Worm (Caenorhabditis elegans) whole organism, L4 larva: ENCODE measurements around the gene Y43C5A.2.

Source experiments
- F10B5.3 ChIP-seq: sonication (generic microtip); optimal IDR thresholded peaks from 2 replicates; lab custom pipeline; 2016; ENCODE audit warnings: mild to moderate bottlenecking, missing genetic modification characterization, missing compliant biosample characterization
- F26F4.8 ChIP-seq: fragments of 200-800 bp; sonication (Bioruptor generic); conservative IDR thresholded peaks from 2 replicates; pipeline ENCODE4 v1.3.6; 2022; ENCODE audit warnings: missing genetic modification characterization, missing compliant biosample characterization
- F49E8.2 ChIP-seq: sonication (generic microtip); optimal IDR thresholded peaks from 2 replicates; lab custom pipeline; 2016; ENCODE audit warnings: missing compliant biosample characterization, mild to moderate bottlenecking, missing genetic modification characterization, borderline replicate concordance
- R02D3.7 ChIP-seq: fragments of 150-350 bp; sonication (generic microtip); optimal IDR thresholded peaks from 3 replicates; lab custom pipeline; 2014; ENCODE audit warnings: missing biosample characterization, missing genetic modification characterization
- Y5F2A.4 ChIP-seq: fragments of 200-800 bp; sonication (Bioruptor generic); optimal IDR thresholded peaks from 2 replicates; lab custom pipeline; 2018; ENCODE audit warnings: mild to moderate bottlenecking, missing genetic modification characterization, missing compliant biosample characterization
- Y75B8A.6 ChIP-seq: fragments of 200-800 bp; sonication (Bioruptor generic); IDR thresholded peaks from 2 replicates; pipeline ENCODE4 v1.3.6; 2022; ENCODE audit warnings: missing genetic modification reagents, missing genetic modification characterization, missing compliant biosample characterization
- ZK546.5 ChIP-seq, 2 experiments: sonication (generic microtip); optimal IDR thresholded peaks; 2 replicates each; lab custom pipeline; 2017; ENCODE audit warnings: missing biosample characterization in 2 of 2, missing genetic modification characterization in 2 of 2
- aha-1 ChIP-seq: fragments of 150-350 bp; peaks from one replicate; lab custom pipeline; 2014; ENCODE audit warnings: missing biosample characterization, missing genetic modification characterization
- aly-2 ChIP-seq: sonication (generic microtip); optimal IDR thresholded peaks from 2 replicates; lab custom pipeline; 2018; ENCODE audit warnings: missing biosample characterization, missing genetic modification characterization
- ceh-20 ChIP-seq: fragments of 200-800 bp; sonication (Bioruptor generic); IDR thresholded peaks from 2 replicates; pipeline ENCODE4 v1.3.6; 2022; ENCODE audit warnings: missing genetic modification reagents, missing genetic modification characterization, missing compliant biosample characterization
- ceh-28 ChIP-seq: fragments of 150-350 bp; optimal IDR thresholded peaks from 2 replicates; lab custom pipeline; 2014; ENCODE audit warnings: missing biosample characterization, missing genetic modification reagents, missing genetic modification characterization
- ceh-44 ChIP-seq: fragments of 200-800 bp; sonication (Bioruptor generic); IDR thresholded peaks from 2 replicates; pipeline ENCODE4 v1.3.6; 2022; ENCODE audit warnings: missing genetic modification reagents, missing genetic modification characterization, missing compliant biosample characterization
- ceh-62 ChIP-seq: sonication (generic microtip); optimal IDR thresholded peaks from 2 replicates; lab custom pipeline; 2017; ENCODE audit warnings: missing biosample characterization, missing genetic modification characterization
- ceh-82 ChIP-seq: sonication (generic microtip); optimal IDR thresholded peaks from 2 replicates; lab custom pipeline; 2017; ENCODE audit warnings: missing biosample characterization, missing genetic modification characterization
- daf-16 ChIP-seq, 3 experiments: sonication (generic microtip); optimal IDR thresholded peaks; 2 replicates each; lab custom pipeline; 2016 to 2017; ENCODE audit warnings: missing genetic modification characterization in 3 of 3, missing genetic modification reagents in 3 of 3, mild to moderate bottlenecking in 2 of 3, missing compliant biosample characterization in 2 of 3, missing biosample characterization in 1 of 3, moderate library complexity in 1 of 3
- daf-19 ChIP-seq: fragments of 200-800 bp; sonication (Bioruptor generic); conservative IDR thresholded peaks from 2 replicates; pipeline ENCODE4 v1.3.6; 2022; ENCODE audit warnings: missing genetic modification characterization, missing compliant biosample characterization
- dmd-6 ChIP-seq: fragments of 200-800 bp; sonication (Bioruptor generic); IDR thresholded peaks from 2 replicates; pipeline ENCODE4 v1.3.6; 2022; ENCODE audit warnings: missing genetic modification reagents, missing genetic modification characterization, missing compliant biosample characterization
- dmd-9 ChIP-seq: fragments of 200-800 bp; sonication (Bioruptor generic); IDR thresholded peaks from 2 replicates; pipeline ENCODE4 v1.3.6; 2022; ENCODE audit warnings: missing genetic modification reagents, missing genetic modification characterization, missing compliant biosample characterization
- duxl-1 ChIP-seq: sonication (generic microtip); optimal IDR thresholded peaks from 2 replicates; lab custom pipeline; 2016; ENCODE audit warnings: mild to moderate bottlenecking, missing genetic modification characterization, moderate library complexity, missing compliant biosample characterization; ENCODE audit not compliant: poor library complexity
- egl-27 ChIP-seq: sonication (generic microtip); optimal IDR thresholded peaks from 3 replicates; lab custom pipeline; 2017; ENCODE audit warnings: missing biosample characterization, missing genetic modification reagents, missing genetic modification characterization
- egl-43 ChIP-seq: fragments of 200-800 bp; sonication (Bioruptor generic); IDR thresholded peaks from 2 replicates; pipeline ENCODE4 v1.3.6; 2022; ENCODE audit warnings: missing genetic modification reagents, missing genetic modification characterization, missing compliant biosample characterization
- fos-1 ChIP-seq: fragments of 150-350 bp; optimal IDR thresholded peaks from 2 replicates; lab custom pipeline; 2014; ENCODE audit warnings: missing biosample characterization, missing genetic modification characterization
- gei-8 ChIP-seq: fragments of 200-800 bp; sonication (Bioruptor generic); optimal IDR thresholded peaks from 2 replicates; lab custom pipeline; 2018; ENCODE audit warnings: mild to moderate bottlenecking, missing genetic modification characterization, missing compliant biosample characterization
- hlh-11 ChIP-seq: fragments of 200-800 bp; sonication (Bioruptor generic); optimal IDR thresholded peaks from 2 replicates; lab custom pipeline; 2018; ENCODE audit warnings: mild to moderate bottlenecking, missing genetic modification characterization, missing compliant biosample characterization
- hlh-30 ChIP-seq: sonication (generic microtip); optimal IDR thresholded peaks from 2 replicates; lab custom pipeline; 2017; ENCODE audit warnings: antibody characterized with exemption, mild to moderate bottlenecking, missing genetic modification characterization, missing compliant biosample characterization; ENCODE audit not compliant: insufficient read depth
- hmg-1.1 ChIP-seq: fragments of 200-800 bp; sonication (Bioruptor generic); IDR thresholded peaks from 2 replicates; pipeline ENCODE4 v1.3.6; 2022; ENCODE audit warnings: missing genetic modification reagents, missing genetic modification characterization, missing compliant biosample characterization
- jun-1 ChIP-seq: fragments of 150-350 bp; optimal IDR thresholded peaks from 2 replicates; lab custom pipeline; 2014; ENCODE audit warnings: missing biosample characterization, missing genetic modification reagents, missing genetic modification characterization
- lin-13 ChIP-seq: fragments of 150-350 bp; optimal IDR thresholded peaks from 2 replicates; lab custom pipeline; 2014; ENCODE audit warnings: missing biosample characterization, missing genetic modification reagents, missing genetic modification characterization
- lsy-2 ChIP-seq, 2 experiments: fragments of 150-350 bp in 1 of 2; sonication (generic microtip) in 1 of 2; optimal IDR thresholded peaks; 2 replicates each; lab custom pipeline; 2014 to 2017; ENCODE audit warnings: missing biosample characterization in 2 of 2, missing genetic modification characterization in 2 of 2
- madf-5 ChIP-seq, 2 experiments: fragments of 200-800 bp; sonication (Bioruptor generic); IDR thresholded peaks; 2 replicates each; pipeline ENCODE4 v1.3.6; 2022; ENCODE audit warnings: missing compliant biosample characterization in 2 of 2, missing genetic modification characterization in 2 of 2
- mep-1 ChIP-seq: fragments of 150-350 bp; sonication (generic microtip); optimal IDR thresholded peaks from 3 replicates; lab custom pipeline; 2014; ENCODE audit warnings: missing biosample characterization, missing genetic modification characterization
- mes-2 ChIP-seq: sonication (generic microtip); optimal IDR thresholded peaks from 2 replicates; lab custom pipeline; 2016; ENCODE audit warnings: missing genotype, mild to moderate bottlenecking, missing genetic modification characterization, missing compliant biosample characterization; ENCODE audit not compliant: poor library complexity, severe bottlenecking
- mxl-2 ChIP-seq: fragments of 200-800 bp; sonication (Bioruptor generic); conservative IDR thresholded peaks from 2 replicates; pipeline ENCODE4 v1.3.6; 2022; ENCODE audit warnings: missing genetic modification reagents, missing genetic modification characterization, missing compliant biosample characterization
- nhr-10 ChIP-seq: fragments of 150-350 bp; optimal IDR thresholded peaks from 2 replicates; lab custom pipeline; 2014; ENCODE audit warnings: missing biosample characterization, missing genetic modification characterization
- nhr-11 ChIP-seq: fragments of 150-350 bp; optimal IDR thresholded peaks from 2 replicates; lab custom pipeline; 2014; ENCODE audit warnings: missing biosample characterization, missing genetic modification characterization
- nhr-28 ChIP-seq: fragments of 150-350 bp; optimal IDR thresholded peaks from 2 replicates; lab custom pipeline; 2014; ENCODE audit warnings: missing biosample characterization, missing genetic modification characterization
- nhr-41 ChIP-seq: fragments of 200-800 bp; sonication (Bioruptor generic); IDR thresholded peaks from 2 replicates; pipeline ENCODE4 v1.3.6; 2022; ENCODE audit warnings: missing genetic modification reagents, missing genetic modification characterization, missing compliant biosample characterization
- nhr-48 ChIP-seq: sonication (generic microtip); optimal IDR thresholded peaks from 2 replicates; lab custom pipeline; 2016; ENCODE audit warnings: mild to moderate bottlenecking, missing genetic modification characterization, missing compliant biosample characterization
- nhr-77 ChIP-seq: fragments of 150-350 bp; optimal IDR thresholded peaks from 2 replicates; lab custom pipeline; 2014; ENCODE audit warnings: missing biosample characterization, missing genetic modification characterization
- pha-4 ChIP-seq, 2 experiments: fragments of 150-350 bp in 1 of 2; fragments of 200-800 bp in 1 of 2; sonication (Bioruptor generic) in 1 of 2; IDR thresholded peaks in 1 of 2; optimal IDR thresholded peaks in 1 of 2; 2 replicates each; pipeline versions ENCODE4 v1.3.6 to Lab custom; 2014 to 2022; ENCODE audit warnings: missing genetic modification characterization in 2 of 2, missing genetic modification reagents in 2 of 2, missing biosample characterization in 1 of 2, missing compliant biosample characterization in 1 of 2
- pqm-1 ChIP-seq: sonication (generic microtip); optimal IDR thresholded peaks from 2 replicates; lab custom pipeline; 2017; ENCODE audit warnings: missing biosample characterization, missing genetic modification characterization
- snpc-4 ChIP-seq: fragments of 150-350 bp; optimal IDR thresholded peaks from 2 replicates; lab custom pipeline; 2014; ENCODE audit warnings: missing biosample characterization, missing genetic modification characterization
- spr-3 ChIP-seq: fragments of 200-800 bp; sonication (Bioruptor generic); optimal IDR thresholded peaks from 2 replicates; lab custom pipeline; 2018; ENCODE audit warnings: mild to moderate bottlenecking, missing genetic modification characterization, missing compliant biosample characterization
- tra-1 ChIP-seq: fragments of 200-800 bp; sonication (Bioruptor generic); IDR thresholded peaks from 2 replicates; pipeline ENCODE4 v1.3.6; 2022; ENCODE audit warnings: missing genetic modification reagents, missing genetic modification characterization, missing compliant biosample characterization
- unc-130 ChIP-seq: sonication (generic microtip); optimal IDR thresholded peaks from 2 replicates; lab custom pipeline; 2016; ENCODE audit warnings: missing genetic modification reagents, missing genetic modification characterization, missing compliant biosample characterization
- unc-39 ChIP-seq: sonication (generic microtip); optimal IDR thresholded peaks from 2 replicates; lab custom pipeline; 2017; ENCODE audit warnings: missing biosample characterization, missing genetic modification characterization
- unc-62 ChIP-seq, 3 experiments: fragments of 150-350 bp in 1 of 3; sonication (generic microtip); optimal IDR thresholded peaks in 2 of 3; peaks in 1 of 3; 1 replicate in 1 of 3; 2 replicates in 2 of 3; lab custom pipeline; 2014 to 2017; ENCODE audit warnings: missing biosample characterization in 3 of 3, missing genetic modification characterization in 3 of 3, missing genetic modification reagents in 3 of 3, missing genotype in 1 of 3
- zip-2 ChIP-seq: fragments of 150-350 bp; optimal IDR thresholded peaks from 2 replicates; lab custom pipeline; 2014; ENCODE audit warnings: missing biosample characterization, missing genetic modification characterization

Gene Y43C5A.2

DNA sequence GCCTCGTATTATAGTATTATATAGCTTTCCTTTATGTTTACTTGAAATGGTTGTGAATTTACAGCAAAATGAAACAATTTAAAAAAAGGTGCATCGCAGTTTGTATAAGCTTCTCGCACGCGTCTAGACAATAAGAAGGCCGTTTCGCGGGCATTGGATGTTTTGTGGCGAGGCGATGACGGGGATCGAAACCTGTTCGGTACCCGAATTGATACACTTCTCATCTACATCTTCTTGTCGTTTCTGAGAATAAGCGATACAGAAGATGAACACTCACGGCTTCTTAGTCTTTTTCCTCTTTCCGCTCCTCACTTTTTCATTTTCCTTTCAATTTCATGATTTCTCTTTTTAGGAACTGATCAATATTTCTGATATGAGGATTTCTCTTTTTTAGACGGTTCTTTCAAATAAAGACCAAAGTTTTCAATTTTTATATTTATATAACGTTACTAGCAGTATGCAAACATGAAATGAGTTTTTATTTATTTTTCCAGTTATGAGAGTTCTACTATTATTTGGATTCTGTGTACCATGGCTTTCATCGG is 23.9 kb upstream of the Y43C5A.2 start, which contains the start of gene F01G10.10 (continued):
- TF ChIP-seq nhr-11 (tag; lab: Kevin White, UChicago) (no peak), dmd-6 (GFP tag; lab: Robert Waterston, UW) (no peak), aha-1 (tag; lab: Kevin White, UChicago) (peak; percentile 2), nhr-48 (tag; lab: Kevin White, UChicago) (no peak)

DNA sequence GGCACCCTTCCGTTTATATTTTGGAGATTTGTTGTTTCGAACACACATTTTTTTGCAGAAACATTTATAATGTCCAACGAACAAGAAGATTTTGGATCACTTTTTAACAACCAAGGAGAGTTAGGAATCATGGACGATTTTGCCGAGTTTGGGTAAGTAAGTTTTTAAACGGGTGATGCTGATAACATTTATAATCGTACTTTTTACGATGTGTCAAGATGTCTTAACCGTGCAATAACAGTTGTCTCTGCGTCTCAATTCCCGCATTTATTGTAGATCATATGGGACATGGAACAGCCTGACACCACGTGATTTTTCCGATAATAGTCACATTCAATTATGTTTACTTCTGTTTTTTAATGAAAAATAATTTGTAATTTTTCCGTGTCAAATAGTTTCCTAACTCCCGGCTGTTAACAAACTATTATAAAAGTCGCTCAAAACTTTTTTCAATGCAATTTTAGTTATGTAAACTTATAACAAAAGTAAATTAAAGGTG is 19.1 kb upstream of the Y43C5A.2 start, which contains the start of gene daf-14:
daf-14 (plus strand) TSS at position 51 of the 499 bp plus-strand sequence.
- TF ChIP-seq gei-8 (no peak), Y75B8A.6 (no peak), pqm-1 (tag; lab: Kevin White, UChicago) (no peak), hlh-30 (tag; lab: Kevin White, UChicago) (peak; percentile 81), lsy-2 (tag; optimal IDR thresholded peaks at IDR 0.05; lab: Kevin White, UChicago) (peak in 1 of 2 experiments; percentile 33), unc-39 (tag; lab: Kevin White, UChicago) (no peak), ceh-20 (no peak), nhr-77 (tag; lab: Kevin White, UChicago) (peak; percentile 30), nhr-28 (peak; percentile 50), hlh-11 (tag; lab: Kevin White, UChicago) (peak; percentile 65), ceh-62 (tag; lab: Kevin White, UChicago) (no peak), nhr-10 (tag; lab: Kevin White, UChicago) (no peak), mxl-2 (GFP tag; lab: Robert Waterston, UW) (no peak), jun-1 (tag; lab: Kevin White, UChicago) (no peak), ceh-82 (tag; lab: Kevin White, UChicago) (no peak), R02D3.7 (no peak), duxl-1 (tag; lab: Kevin White, UChicago) (peak; percentile 25), zip-2 (tag; lab: Kevin White, UChicago) (no peak), F49E8.2 (no peak), spr-3 (no peak), daf-19 (GFP tag; lab: Robert Waterston, UW) (no peak), lin-13 (GFP tag; lab: Kevin White, UChicago) (no peak), unc-130 (GFP tag; lab: Kevin White, UChicago) (no peak), Y5F2A.4 (GFP tag; lab: Kevin White, UChicago) (no peak), ceh-44 (no peak), nhr-41 (no peak), hmg-1.1 (GFP tag; lab: Robert Waterston, UW) (no peak), ZK546.5 (tag; optimal IDR thresholded peaks at IDR 0.05; lab: Kevin White, UChicago) (no peak), madf-5 (GFP tag; IDR thresholded peaks at IDR 0.05; lab: Robert Waterston, UW) (no peak), snpc-4 (tag; lab: Kevin White, UChicago) (no peak), daf-16 (GFP tag; optimal IDR thresholded peaks at IDR 0.05; lab: Kevin White, UChicago) (no peak), daf-16 (tag; optimal IDR thresholded peaks at IDR 0.05; lab: Kevin White, UChicago) (peak; percentile 82), F26F4.8 (GFP tag; lab: Robert Waterston, UW) (no peak), unc-62 (GFP tag; optimal IDR thresholded peaks at IDR 0.05 in 1 of 2; lab: Kevin White, UChicago) (peak in 1 of 2 experiments; percentile 12), unc-62 (tag; optimal IDR thresholded peaks at IDR 0.05; lab: Kevin White, UChicago) (no peak), fos-1 (tag; lab: Kevin White, UChicago) (no peak), egl-27 (tag; lab: Kevin White, UChicago) (no peak), F10B5.3 (tag; lab: Kevin White, UChicago) (no peak), pha-4 (GFP tag; IDR thresholded peaks at IDR 0.05; lab: Robert Waterston, UW) (no peak), pha-4 (tag; optimal IDR thresholded peaks at IDR 0.05; lab: Kevin White, UChicago) (no peak), mep-1 (tag; lab: Kevin White, UChicago) (no peak), ceh-28 (tag; lab: Kevin White, UChicago) (no peak), mes-2 (tag; lab: Kevin White, UChicago) (no peak), aly-2 (no peak), dmd-9 (GFP tag; lab: Robert Waterston, UW) (no peak), tra-1 (GFP tag; lab: Robert Waterston, UW) (no peak), egl-43 (GFP tag; lab: Robert Waterston, UW) (no peak)
